Worm (Caenorhabditis elegans): ENCODE results near the gene C18G1.6.

C18G1.6 gene

ce11 chrV:4785333-4785852, 35.0 kb downstream of the C18G1.6 start, which contains the start of the genes Y60C6A.2 and Y60C6A.3:
Gene Y60C6A.2, minus strand, starts transcription at chrV:4785433.
Gene Y60C6A.3, plus strand, starts transcription at chrV:4785802.
- TF ChIP-seq sem-2 (GFP tag; optimal IDR thresholded peaks at IDR 0.05) (no peak), zip-8 (tag; optimal IDR thresholded peaks at IDR 0.05) (no peak), ceh-83 (GFP tag; optimal IDR thresholded peaks at IDR 0.05) (no peak), elt-3 (tag; optimal IDR thresholded peaks at IDR 0.05) (no peak), unc-120 (tag; optimal IDR thresholded peaks at IDR 0.05; ENCODE audit: poor library complexity, severe bottlenecking) (no peak), lin-13 (tag; optimal IDR thresholded peaks at IDR 0.05) (no peak)

ce11 chrV:4787166-4787565, 36.8 kb downstream of the C18G1.6 start, which contains the start of gene R02F11.9:
Gene R02F11.9, plus strand, starts transcription at chrV:4787466.
- TF ChIP-seq lin-32 (GFP tag; optimal IDR thresholded peaks at IDR 0.05) (no peak), blmp-1 (tag; optimal IDR thresholded peaks at IDR 0.05) (no peak), mep-1 (tag; optimal IDR thresholded peaks at IDR 0.05) (no peak), nhr-12 (tag; optimal IDR thresholded peaks at IDR 0.05) (no peak), unc-62 (GFP tag; optimal IDR thresholded peaks at IDR 0.05) (no peak), nhr-237 (tag; optimal IDR thresholded peaks at IDR 0.05) (no peak), ztf-11 (tag; optimal IDR thresholded peaks at IDR 0.05) (no peak), ceh-83 (GFP tag; optimal IDR thresholded peaks at IDR 0.05) (no peak), sptf-1 (tag; optimal IDR thresholded peaks at IDR 0.05) (no peak)

ce11 chrV:4787836-4788235, 37.4 kb downstream of the C18G1.6 start:
- TF ChIP-seq nhr-2 (tag; optimal IDR thresholded peaks at IDR 0.05) (no peak), zip-8 (tag; optimal IDR thresholded peaks at IDR 0.05) (no peak), tbx-8 (GFP tag; optimal IDR thresholded peaks at IDR 0.05) (no peak), mep-1 (tag; optimal IDR thresholded peaks at IDR 0.05) (no peak), nhr-76 (tag; optimal IDR thresholded peaks at IDR 0.05) (no peak), M03D4.4 (tag; optimal IDR thresholded peaks at IDR 0.05) (no peak)

ce11 chrV:4788823-4789222, 38.4 kb downstream of the C18G1.6 start, which contains the start of gene R02F11.10:
Gene R02F11.10, plus strand, starts transcription at chrV:4789123.
- TF ChIP-seq elt-1 (tag; optimal IDR thresholded peaks at IDR 0.05; ENCODE audit: borderline replicate concordance, insufficient read depth) (no peak), tbx-8 (GFP tag; optimal IDR thresholded peaks at IDR 0.05) (no peak), lin-32 (GFP tag; optimal IDR thresholded peaks at IDR 0.05) (no peak), mls-2 (tag; optimal IDR thresholded peaks at IDR 0.05) (no peak), ham-2 (GFP tag; optimal IDR thresholded peaks at IDR 0.05) (no peak), sem-2 (GFP tag; optimal IDR thresholded peaks at IDR 0.05) (no peak), ceh-43 (GFP tag; optimal IDR thresholded peaks at IDR 0.05) (no peak), nhr-2 (tag; optimal IDR thresholded peaks at IDR 0.05) (no peak), nhr-12 (tag; optimal IDR thresholded peaks at IDR 0.05) (no peak), ces-1 (GFP tag; optimal IDR thresholded peaks at IDR 0.05) (no peak)

- TF ChIP-seq lsy-2 (tag; optimal IDR thresholded peaks at IDR 0.05) (no peak), nhr-237 (tag; optimal IDR thresholded peaks at IDR 0.05) (no peak), ztf-11 (tag; optimal IDR thresholded peaks at IDR 0.05) (no peak), ceh-43 (GFP tag; optimal IDR thresholded peaks at IDR 0.05) (no peak), zip-8 (tag; optimal IDR thresholded peaks at IDR 0.05) (no peak), unc-62 (GFP tag; optimal IDR thresholded peaks at IDR 0.05) (no peak), ham-2 (GFP tag; optimal IDR thresholded peaks at IDR 0.05) (no peak), nhr-76 (tag; optimal IDR thresholded peaks at IDR 0.05) (no peak), mls-2 (tag; optimal IDR thresholded peaks at IDR 0.05) (no peak), blmp-1 (tag; optimal IDR thresholded peaks at IDR 0.05) (no peak), cnd-1 (tag; optimal IDR thresholded peaks at IDR 0.05) (no peak), flh-1 (GFP tag; optimal IDR thresholded peaks at IDR 0.05) (no peak), nhr-28 (tag; optimal IDR thresholded peaks at IDR 0.05) (no peak), snpc-4 (tag; optimal IDR thresholded peaks at IDR 0.05) (no peak), ces-1 (GFP tag; optimal IDR thresholded peaks at IDR 0.05) (no peak), lin-32 (GFP tag; optimal IDR thresholded peaks at IDR 0.05) (no peak), hlh-1 (tag; optimal IDR thresholded peaks at IDR 0.05) (no peak)
Measured at ce11 chrV:4790368-4790767, 40.0 kb downstream of the C18G1.6 start, which contains the start of gene R02F11.12. Gene R02F11.12, plus strand, starts transcription at chrV:4790668.

ce11 chrV:4791569-4791968, 41.2 kb downstream of the C18G1.6 start, which contains the start of gene R02F11.11:
Gene R02F11.11, plus strand, starts transcription at chrV:4791869.
- TF ChIP-seq lsy-2 (tag; optimal IDR thresholded peaks at IDR 0.05): no peak
- TF ChIP-seq unc-39 (tag; optimal IDR thresholded peaks at IDR 0.05): no peak
- TF ChIP-seq ham-2 (GFP tag; optimal IDR thresholded peaks at IDR 0.05): no peak
- no peak for TF ChIP-seq nhr-237 (tag; optimal IDR thresholded peaks at IDR 0.05)
- TF ChIP-seq nhr-12 (tag; optimal IDR thresholded peaks at IDR 0.05): no peak
- no peak for TF ChIP-seq tbx-8 (GFP tag; optimal IDR thresholded peaks at IDR 0.05)
- TF ChIP-seq ces-1 (GFP tag; optimal IDR thresholded peaks at IDR 0.05): no peak
- no peak for TF ChIP-seq nhr-28 (tag; optimal IDR thresholded peaks at IDR 0.05)
- TF ChIP-seq mls-2 (tag; optimal IDR thresholded peaks at IDR 0.05): no peak
- no peak for TF ChIP-seq ztf-11 (tag; optimal IDR thresholded peaks at IDR 0.05)

All from whole organism, mixed stage, embryonic.